Fruit fly (Drosophila melanogaster): ENCODE measurements around the gene kirre.

- TF ChIP-seq CG8478 (optimal IDR thresholded peaks at IDR 0.05): no peak
- no peak for TF ChIP-seq CTCF (optimal IDR thresholded peaks at IDR 0.05)
Observed at dm6 chrX:3146995-3147394, 406.8 kb downstream of the kirre start.
